Worm (Caenorhabditis elegans): ENCODE measurements around the gene msp-50.

Gene msp-50

DNA sequence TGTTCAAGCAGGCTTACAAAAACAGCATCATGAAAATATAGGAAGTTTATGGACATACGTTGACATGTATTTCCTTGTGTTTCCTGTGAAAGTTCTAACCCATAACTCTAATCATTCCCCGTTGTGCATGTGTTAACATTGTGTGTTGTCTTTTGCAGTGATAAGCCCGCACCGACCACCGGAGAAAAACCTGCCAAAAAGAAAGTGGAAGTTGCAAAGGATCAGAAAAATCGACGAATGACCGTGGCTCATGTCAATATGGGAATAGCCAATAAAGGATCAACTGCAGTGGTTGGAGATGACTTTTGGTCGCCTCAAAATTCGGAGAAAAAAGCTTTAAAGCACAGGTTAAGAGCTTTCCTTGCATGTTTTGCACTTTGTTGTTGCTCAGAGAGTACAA is 5.7 kb downstream of the msp-50 start:
- TF ChIP-seq fos-1 (tag; optimal IDR thresholded peaks at IDR 0.05) (no peak), nhr-237 (tag; optimal IDR thresholded peaks at IDR 0.05) (no peak), elt-2 (tag; optimal IDR thresholded peaks at IDR 0.05) (peak; percentile 39), lin-15B (tag; optimal IDR thresholded peaks at IDR 0.05) (no peak)

DNA sequence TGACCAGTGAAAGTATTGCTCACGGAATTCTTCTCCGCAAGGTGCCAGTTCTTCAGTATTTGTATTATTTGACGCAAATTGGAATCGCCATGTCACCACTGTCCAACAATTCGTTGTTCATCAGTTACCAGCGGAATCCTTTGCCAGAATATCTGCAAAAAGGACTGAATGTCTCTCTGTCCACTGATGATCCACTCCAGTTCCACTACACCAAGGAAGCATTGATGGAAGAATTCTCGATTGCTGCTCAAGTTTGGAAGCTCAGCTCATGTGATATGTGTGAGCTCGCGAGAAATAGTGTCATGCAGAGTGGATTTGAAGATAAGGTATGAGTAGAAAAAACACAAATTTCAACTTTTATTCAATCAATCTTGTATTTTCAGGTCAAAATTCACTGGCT is 9.5 kb downstream of the msp-50 start:
- TF ChIP-seq ama-1 (optimal IDR thresholded peaks at IDR 0.05) (peak; percentile 55), ceh-28 (tag; optimal IDR thresholded peaks at IDR 0.05) (no peak)

DNA sequence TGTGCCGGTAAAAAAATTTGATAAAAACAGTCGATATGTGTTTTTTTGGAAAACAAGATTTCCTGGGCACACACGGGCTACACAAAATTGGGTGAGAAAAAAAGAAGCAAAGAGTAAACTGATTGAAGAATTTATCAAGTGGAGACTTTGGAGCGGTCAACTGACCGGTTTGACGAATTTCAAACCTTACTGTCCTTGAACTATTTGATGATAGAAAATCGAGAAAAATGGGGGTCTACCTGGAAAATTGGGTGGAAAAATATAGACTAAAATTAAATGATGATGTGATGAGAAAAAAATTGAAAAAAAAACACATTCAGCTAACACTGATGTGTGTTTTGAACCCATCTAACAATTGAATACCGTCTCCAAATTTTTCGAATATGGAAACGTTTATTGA is 11.2 kb downstream of the msp-50 start, which contains the start of gene C34F11.8:
TSS of gene C34F11.8 (minus strand) at position 135 of the 400 bp plus-strand sequence.
- TF ChIP-seq nhr-28 (tag; optimal IDR thresholded peaks at IDR 0.05) (no peak), nhr-23 (tag; optimal IDR thresholded peaks at IDR 0.05) (peak; percentile 29), snpc-4 (tag; optimal IDR thresholded peaks at IDR 0.05) (no peak), nhr-77 (tag; optimal IDR thresholded peaks at IDR 0.05) (no peak)

DNA sequence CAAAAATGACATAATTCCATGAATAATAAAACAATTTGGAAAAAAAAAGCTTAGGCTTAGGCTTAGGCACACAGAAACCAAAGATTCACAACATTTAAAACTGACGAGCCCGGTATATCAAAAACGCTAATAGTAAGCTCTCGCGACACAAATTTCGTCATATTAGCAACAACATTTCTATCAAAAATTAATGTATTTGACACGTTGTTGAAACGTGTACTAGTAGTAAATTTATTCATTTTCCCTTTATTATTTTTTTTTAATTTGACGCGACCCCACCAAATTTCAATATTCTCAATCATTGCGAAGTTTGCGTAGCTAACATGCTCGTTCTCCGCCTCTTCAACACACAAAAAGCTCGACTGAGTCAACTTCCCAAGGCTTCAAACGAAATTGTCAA is 12.4 kb downstream of the msp-50 start, which contains the start of gene C34F11.2:
TSS of gene C34F11.2 (plus strand) at position 301 of the 400 bp plus-strand sequence.
- TF ChIP-seq mml-1 (tag; optimal IDR thresholded peaks at IDR 0.05) (no peak), zag-1 (tag; optimal IDR thresholded peaks at IDR 0.05) (no peak), hmg-11 (tag; optimal IDR thresholded peaks at IDR 0.05) (no peak)

DNA sequence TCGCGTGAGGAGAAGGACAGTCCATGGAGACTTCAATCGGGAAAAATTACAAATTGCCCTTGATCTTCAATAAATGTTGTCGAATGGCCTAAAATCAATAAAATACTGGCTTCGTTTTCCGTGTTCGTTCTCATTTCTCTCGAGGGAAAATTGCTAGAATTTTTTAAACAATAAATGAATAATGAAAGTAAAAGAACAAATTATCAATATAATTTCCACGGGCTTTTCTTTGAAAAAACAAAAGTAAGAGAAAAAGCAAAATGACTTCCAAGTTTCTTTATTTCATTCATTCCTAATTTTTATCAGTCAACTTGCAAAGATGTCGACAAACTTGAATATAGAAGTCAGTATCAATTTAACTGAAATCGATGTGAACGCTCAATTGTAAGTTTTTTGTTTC is 13.1 kb downstream of the msp-50 start, which contains the start of gene C34F11.1:
TSS of gene C34F11.1 (plus strand) at position 301 of the 400 bp plus-strand sequence.
- TF ChIP-seq pha-4 (tag; optimal IDR thresholded peaks at IDR 0.05), result no peak
- TF ChIP-seq zag-1 (tag; optimal IDR thresholded peaks at IDR 0.05), result no peak
- TF ChIP-seq elt-2 (tag; optimal IDR thresholded peaks at IDR 0.05), result no peak
- no peak for TF ChIP-seq ZK546.5 (tag; optimal IDR thresholded peaks at IDR 0.05)
- TF ChIP-seq eor-1 (tag; optimal IDR thresholded peaks at IDR 0.05), result no peak
- no peak for TF ChIP-seq ama-1 (optimal IDR thresholded peaks at IDR 0.05)

DNA sequence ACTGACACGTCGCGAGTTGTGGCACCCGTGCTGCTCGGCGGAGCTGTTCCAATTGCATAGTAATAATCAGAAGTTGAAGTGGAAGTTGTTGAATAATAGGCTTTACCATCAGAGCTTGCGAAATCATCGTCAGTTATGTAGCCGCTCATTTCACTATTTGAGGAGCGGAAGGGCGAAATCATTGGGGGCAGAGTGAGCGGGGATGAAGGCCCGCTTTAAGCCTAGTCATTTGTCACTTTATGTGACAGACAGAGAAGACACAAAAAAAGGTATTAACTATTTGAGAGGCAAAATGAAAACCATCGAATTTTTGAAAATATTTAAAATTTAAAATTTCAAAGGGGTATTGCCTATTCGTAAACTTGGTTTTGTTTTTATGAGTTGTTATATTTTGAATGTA is 18.8 kb downstream of the msp-50 start:
- TF ChIP-seq lsy-12 (tag; optimal IDR thresholded peaks at IDR 0.05) (no peak), lin-15B (tag; optimal IDR thresholded peaks at IDR 0.05) (no peak), fos-1 (tag; optimal IDR thresholded peaks at IDR 0.05) (no peak), egl-27 (tag; optimal IDR thresholded peaks at IDR 0.05) (no peak), ceh-16 (tag; optimal IDR thresholded peaks at IDR 0.05) (no peak), lin-39 (tag; optimal IDR thresholded peaks at IDR 0.05) (peak; percentile 63), elt-1 (tag; optimal IDR thresholded peaks at IDR 0.05) (peak; percentile 6), eor-1 (tag; optimal IDR thresholded peaks at IDR 0.05) (no peak)

DNA sequence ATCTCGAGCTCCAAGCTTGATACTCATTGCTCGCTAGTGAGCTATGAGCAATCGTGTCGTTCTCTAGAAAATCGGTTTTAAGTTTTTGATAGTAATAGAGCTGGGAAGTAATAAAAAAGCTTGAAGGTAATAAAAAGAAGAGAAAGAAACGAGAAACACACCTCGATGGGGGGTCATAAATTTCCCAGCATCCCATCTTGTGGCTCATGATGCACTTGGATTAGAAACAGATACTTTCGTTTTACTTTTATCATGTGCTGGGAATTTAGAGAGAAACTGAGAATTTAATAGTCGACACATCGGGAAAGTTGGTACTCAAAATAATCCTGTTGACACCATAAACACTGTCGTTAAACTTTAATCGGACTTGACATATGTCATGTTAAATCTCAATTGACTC is 21.1 kb downstream of the msp-50 start:
- TF ChIP-seq lsy-12 (tag; optimal IDR thresholded peaks at IDR 0.05) (no peak), mdl-1 (tag; optimal IDR thresholded peaks at IDR 0.05) (no peak), elt-1 (tag; optimal IDR thresholded peaks at IDR 0.05) (no peak), nhr-237 (tag; optimal IDR thresholded peaks at IDR 0.05) (no peak), egl-5 (tag; optimal IDR thresholded peaks at IDR 0.05) (peak; percentile 91)

DNA sequence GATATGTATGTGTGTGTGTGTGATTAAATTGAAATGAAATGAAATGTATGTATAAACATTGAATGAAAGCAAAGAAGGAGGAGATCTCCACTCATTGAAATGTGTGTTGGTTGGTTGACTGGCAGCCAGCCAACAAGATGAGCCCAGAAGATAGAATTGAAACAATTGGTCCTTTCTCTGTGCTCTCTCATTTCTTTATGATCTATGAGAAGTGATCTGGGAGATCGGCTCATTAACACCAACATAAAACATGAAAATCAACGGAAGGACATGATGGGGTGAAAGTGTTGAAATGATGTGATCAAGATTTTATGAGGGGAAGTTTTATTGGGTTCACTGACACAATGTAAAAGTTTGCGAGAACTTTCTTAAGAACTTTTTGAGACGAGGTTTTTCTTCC is 23.2 kb downstream of the msp-50 start:
- TF ChIP-seq nfya-1 (tag; optimal IDR thresholded peaks at IDR 0.05; ENCODE audit: insufficient read depth) (peak; percentile 36), ceh-9 (tag; optimal IDR thresholded peaks at IDR 0.05) (no peak), lin-15B (tag; optimal IDR thresholded peaks at IDR 0.05) (no peak), nhr-237 (tag; optimal IDR thresholded peaks at IDR 0.05) (no peak), daf-12 (tag; optimal IDR thresholded peaks at IDR 0.05) (no peak), fkh-2 (tag; optimal IDR thresholded peaks at IDR 0.05) (no peak), unc-39 (tag; optimal IDR thresholded peaks at IDR 0.05) (no peak), nhr-28 (tag; optimal IDR thresholded peaks at IDR 0.05) (no peak), mdl-1 (tag; optimal IDR thresholded peaks at IDR 0.05) (no peak), egl-5 (tag; optimal IDR thresholded peaks at IDR 0.05) (peak; percentile 88), nhr-76 (tag; optimal IDR thresholded peaks at IDR 0.05) (no peak), unc-62 (GFP tag; optimal IDR thresholded peaks at IDR 0.05) (no peak), ztf-4 (tag; optimal IDR thresholded peaks at IDR 0.05) (no peak), snpc-4 (tag; optimal IDR thresholded peaks at IDR 0.05) (no peak), pqm-1 (tag; optimal IDR thresholded peaks at IDR 0.05) (no peak), fkh-10 (GFP tag; optimal IDR thresholded peaks at IDR 0.05) (no peak)

Data from whole organism, L3 larva.